Fruit fly (Drosophila melanogaster) whole organism, embryonic: ENCODE data around the gene CG13481.
A peak's percentile ranks its signal among the peaks of the same experiment; 100 is the strongest.

Source experiments
- Ada2b ChIP-seq: fragments of 200-800 bp; sonication (Bioruptor generic); IDR thresholded peaks from 2 replicates; pipeline ENCODE4 v1.3.6; 2022; ENCODE audit warnings: missing biosample characterization, missing genetic modification characterization
- CG11723 ChIP-seq: fragments of 200-800 bp; sonication (Bioruptor generic); optimal IDR thresholded peaks from 2 replicates; lab custom pipeline; 2017; ENCODE audit warnings: missing biosample characterization, mild to moderate bottlenecking, missing genetic modification characterization
- CG12104 ChIP-seq: fragments of 200-800 bp; sonication (Bioruptor generic); optimal IDR thresholded peaks from 3 replicates; lab custom pipeline; 2016; ENCODE audit warnings: missing biosample characterization, missing genetic modification characterization
- CG14860 ChIP-seq: fragments of 200-800 bp; sonication (Bioruptor generic); IDR thresholded peaks from 3 replicates; pipeline ENCODE4 v1.3.6; 2022; ENCODE audit warnings: missing biosample characterization, missing genetic modification characterization; ENCODE audit not compliant: partially characterized antibody
- CG17328 ChIP-seq: fragments of 200-800 bp; sonication (Bioruptor generic); IDR thresholded peaks from 2 replicates; pipeline ENCODE4 v1.3.6; 2022; ENCODE audit warnings: missing biosample characterization, missing genetic modification characterization
- CG17359 ChIP-seq: fragments of 200-800 bp; sonication (Bioruptor generic); optimal IDR thresholded peaks from 3 replicates; lab custom pipeline; 2018; ENCODE audit warnings: missing biosample characterization, mild to moderate bottlenecking, missing genetic modification characterization, moderate library complexity
- CG17612 ChIP-seq: fragments of 200-800 bp; sonication (Bioruptor generic); IDR thresholded peaks from 2 replicates; pipeline ENCODE4 v1.3.6; 2022; ENCODE audit warnings: missing biosample characterization, missing genetic modification characterization
- CG2116 ChIP-seq: fragments of 200-800 bp; sonication (Bioruptor generic); optimal IDR thresholded peaks from 3 replicates; lab custom pipeline; 2018; ENCODE audit warnings: missing biosample characterization, mild to moderate bottlenecking, missing genetic modification characterization
- CG2129 ChIP-seq: fragments of 200-800 bp; sonication (Bioruptor generic); IDR thresholded peaks from 2 replicates; pipeline ENCODE4 v1.3.6; 2022; ENCODE audit warnings: missing biosample characterization, missing genetic modification characterization; ENCODE audit not compliant: partially characterized antibody
- CG4424 ChIP-seq: fragments of 200-800 bp; sonication (Bioruptor generic); optimal IDR thresholded peaks from 3 replicates; lab custom pipeline; 2016; ENCODE audit warnings: missing biosample characterization, missing genetic modification characterization
- CG4617 ChIP-seq: fragments of 200-800 bp; sonication (Bioruptor generic); optimal IDR thresholded peaks from 3 replicates; lab custom pipeline; 2016; ENCODE audit warnings: missing biosample characterization, missing genetic modification characterization, borderline replicate concordance
- CG6791 ChIP-seq: fragments of 200-800 bp; sonication (Bioruptor generic); IDR thresholded peaks from 3 replicates; pipeline ENCODE4 v1.3.6; 2022; ENCODE audit warnings: missing biosample characterization, missing genetic modification characterization; ENCODE audit not compliant: partially characterized antibody
- CG7357 ChIP-seq: fragments of 200-800 bp; sonication (Bioruptor generic); IDR thresholded peaks from 3 replicates; pipeline ENCODE4 v1.3.6; 2022; ENCODE audit warnings: missing biosample characterization, missing genetic modification characterization
- CG7987 ChIP-seq: fragments of 200-800 bp; sonication (Bioruptor generic); optimal IDR thresholded peaks from 2 replicates; lab custom pipeline; 2018; ENCODE audit warnings: missing biosample characterization, mild to moderate bottlenecking, missing genetic modification characterization, moderate library complexity
- CG8281 ChIP-seq: fragments of 200-800 bp; sonication (Bioruptor generic); optimal IDR thresholded peaks from 2 replicates; lab custom pipeline; 2018; ENCODE audit warnings: missing biosample characterization, mild to moderate bottlenecking, missing genetic modification characterization, moderate library complexity
- Dip3 ChIP-seq: fragments of 200-800 bp; sonication (Bioruptor generic); optimal IDR thresholded peaks from 3 replicates; lab custom pipeline; 2016; ENCODE audit warnings: missing biosample characterization, missing genetic modification characterization
- Eip74EF ChIP-seq, 2 experiments: fragments of 200-800 bp in 1 of 2; fragments of >200 bp in 1 of 2; sonication (Bioruptor generic) in 1 of 2; optimal IDR thresholded peaks; 2 replicates each; lab custom pipeline; 2017 to 2019; ENCODE audit warnings: missing biosample characterization in 2 of 2, missing genetic modification characterization in 2 of 2, mild to moderate bottlenecking in 1 of 2, moderate library complexity in 1 of 2
- Ets65A ChIP-seq: fragments of 200-800 bp; sonication (Bioruptor generic); peaks from one replicate; lab custom pipeline; 2016; ENCODE audit warnings: missing biosample characterization, missing genetic modification characterization
- H15 ChIP-seq: fragments of 200-800 bp; sonication (Bioruptor generic); IDR thresholded peaks from 3 replicates; pipeline ENCODE4 v1.3.6; 2022; ENCODE audit warnings: missing biosample characterization, missing genetic modification characterization
- HLH4C ChIP-seq: fragments of 200-800 bp; sonication (Bioruptor generic); IDR thresholded peaks from 3 replicates; pipeline ENCODE4 v1.3.6; 2022; ENCODE audit warnings: missing biosample characterization, missing genetic modification characterization; ENCODE audit not compliant: partially characterized antibody
- Hand ChIP-seq: fragments of 200-800 bp; sonication (Bioruptor generic); optimal IDR thresholded peaks from 2 replicates; lab custom pipeline; 2017; ENCODE audit warnings: mild to moderate bottlenecking, missing biosample characterization, missing genetic modification reagents, missing genetic modification characterization
- Hr51 ChIP-seq, 2 experiments: fragments of 200-800 bp; sonication (Bioruptor generic); optimal IDR thresholded peaks; 2 replicates in 1 of 2; 3 replicates in 1 of 2; lab custom pipeline; 2016 to 2018; ENCODE audit warnings: missing biosample characterization in 2 of 2, missing genetic modification characterization in 2 of 2, mild to moderate bottlenecking in 1 of 2, moderate library complexity in 1 of 2
- Hr78 ChIP-seq, 2 experiments: fragments of 200-800 bp in 1 of 2; fragments of >200 bp in 1 of 2; sonication (Bioruptor generic) in 1 of 2; optimal IDR thresholded peaks; 2 replicates each; lab custom pipeline; 2017 to 2019; ENCODE audit warnings: missing biosample characterization in 2 of 2, missing genetic modification characterization in 2 of 2, mild to moderate bottlenecking in 1 of 2, moderate library complexity in 1 of 2
- Med ChIP-seq: fragments of 200-800 bp; sonication (Bioruptor generic); peaks from one replicate; lab custom pipeline; 2016; ENCODE audit warnings: missing biosample characterization, missing genetic modification characterization, mild to moderate bottlenecking, inconsistent platforms, moderate library complexity
- Sox100B ChIP-seq: fragments of 200-800 bp; sonication (Bioruptor generic); optimal IDR thresholded peaks from 3 replicates; lab custom pipeline; 2018; ENCODE audit warnings: missing biosample characterization, mild to moderate bottlenecking, missing genetic modification characterization
- Ssrp ChIP-seq: fragments of 200-800 bp; sonication (Bioruptor generic); optimal IDR thresholded peaks from 2 replicates; lab custom pipeline; 2018; ENCODE audit warnings: missing biosample characterization, mild to moderate bottlenecking, missing genetic modification characterization, moderate library complexity
- Usf ChIP-seq: fragments of 200-800 bp; sonication (Bioruptor generic); optimal IDR thresholded peaks from 2 replicates; lab custom pipeline; 2017; ENCODE audit warnings: missing genotype, missing biosample characterization, missing genetic modification characterization
- amos ChIP-seq: fragments of 200-800 bp; sonication (Bioruptor generic); IDR thresholded peaks from 2 replicates; pipeline ENCODE4 v1.3.6; 2022; ENCODE audit warnings: missing biosample characterization, missing genetic modification characterization; ENCODE audit not compliant: partially characterized antibody
- bsh ChIP-seq, 2 experiments: fragments of 200-800 bp; sonication (Bioruptor generic); optimal IDR thresholded peaks; 2 replicates each; lab custom pipeline; 2017 to 2018; ENCODE audit warnings: mild to moderate bottlenecking in 2 of 2, missing biosample characterization in 2 of 2, missing genetic modification characterization in 2 of 2, moderate library complexity in 1 of 2
- dati ChIP-seq: fragments of 200-800 bp; sonication (Bioruptor generic); IDR thresholded peaks from 2 replicates; pipeline ENCODE4 v1.3.6; 2022; ENCODE audit warnings: missing biosample characterization, missing genetic modification characterization
- dysf ChIP-seq: fragments of 200-800 bp; sonication (Bioruptor generic); IDR thresholded peaks from 3 replicates; pipeline ENCODE4 v1.3.6; 2022; ENCODE audit warnings: missing biosample characterization, missing genetic modification characterization
- gcm ChIP-seq: fragments of 200-800 bp; sonication (Bioruptor generic); optimal IDR thresholded peaks from 2 replicates; lab custom pipeline; 2019; ENCODE audit warnings: missing biosample characterization, mild to moderate bottlenecking, missing genetic modification characterization, moderate library complexity
- gem ChIP-seq: fragments of 200-800 bp; sonication (Bioruptor generic); optimal IDR thresholded peaks from 2 replicates; lab custom pipeline; 2019; ENCODE audit warnings: missing biosample characterization, mild to moderate bottlenecking, missing genetic modification characterization, moderate library complexity
- hb ChIP-seq: fragments of 200-800 bp; sonication (Bioruptor generic); IDR thresholded peaks from 3 replicates; pipeline ENCODE4 v1.3.6; 2022; ENCODE audit warnings: missing biosample characterization, missing genetic modification characterization; ENCODE audit not compliant: partially characterized antibody
- inv ChIP-seq: fragments of 200-800 bp; sonication (Bioruptor generic); IDR thresholded peaks from 2 replicates; pipeline ENCODE4 v1.3.6; 2022; ENCODE audit warnings: missing biosample characterization, missing genetic modification characterization; ENCODE audit not compliant: partially characterized antibody
- jigr1 ChIP-seq: fragments of 200-800 bp; sonication (Bioruptor generic); IDR thresholded peaks from 3 replicates; pipeline ENCODE4 v1.3.6; 2022; ENCODE audit warnings: missing biosample characterization, missing genetic modification characterization
- lbe ChIP-seq: fragments of 200-800 bp; sonication (Bioruptor generic); optimal IDR thresholded peaks from 2 replicates; lab custom pipeline; 2016; ENCODE audit warnings: missing biosample characterization, mild to moderate bottlenecking, missing genetic modification characterization
- lmd ChIP-seq: fragments of 200-800 bp; sonication (Bioruptor generic); IDR thresholded peaks from 2 replicates; pipeline ENCODE4 v1.3.6; 2022; ENCODE audit warnings: missing biosample characterization, missing genetic modification characterization
- nerfin-2 ChIP-seq: fragments of 200-800 bp; sonication (Bioruptor generic); IDR thresholded peaks from 2 replicates; pipeline ENCODE4 v1.3.6; 2022; ENCODE audit warnings: missing biosample characterization, missing genetic modification characterization; ENCODE audit not compliant: partially characterized antibody
- nom ChIP-seq: fragments of 200-800 bp; sonication (Bioruptor generic); optimal IDR thresholded peaks from 2 replicates; lab custom pipeline; 2017; ENCODE audit warnings: missing biosample characterization, missing genetic modification characterization, mild to moderate bottlenecking, moderate library complexity, missing genetic modification reagents
- odd ChIP-seq: fragments of 200-800 bp; sonication (Bioruptor generic); optimal IDR thresholded peaks from 2 replicates; lab custom pipeline; 2017; ENCODE audit warnings: missing biosample characterization, mild to moderate bottlenecking, missing genetic modification characterization
- pan ChIP-seq, 4 experiments: fragments of >200 bp in 3 of 4; fragments of 200-800 bp in 1 of 4; sonication (Bioruptor generic) in 1 of 4; optimal IDR thresholded peaks in 3 of 4; IDR thresholded peaks in 1 of 4; 2 replicates each; pipeline versions ENCODE4 v1.3.6 to Lab custom; 2017 to 2022; ENCODE audit warnings: missing biosample characterization in 2 of 4, missing genetic modification characterization in 2 of 4, mixed read lengths in 1 of 4
- pros ChIP-seq: fragments of 200-800 bp; sonication (Bioruptor generic); optimal IDR thresholded peaks from 3 replicates; lab custom pipeline; 2019; ENCODE audit warnings: missing biosample characterization, mild to moderate bottlenecking, missing genetic modification characterization, moderate library complexity
- row ChIP-seq: fragments of 200-800 bp; sonication (Bioruptor generic); IDR thresholded peaks from 3 replicates; pipeline ENCODE4 v1.3.6; 2022; ENCODE audit warnings: missing biosample characterization, missing genetic modification characterization
- sim ChIP-seq: fragments of 200-800 bp; sonication (Bioruptor generic); IDR thresholded peaks from 2 replicates; pipeline ENCODE4 v1.3.6; 2022; ENCODE audit warnings: missing biosample characterization, missing genetic modification characterization
- vnd ChIP-seq: fragments of 200-800 bp; sonication (Bioruptor generic); IDR thresholded peaks from 3 replicates; pipeline ENCODE4 v1.3.6; 2022; ENCODE audit warnings: missing biosample characterization, missing genetic modification characterization; ENCODE audit not compliant: partially characterized antibody
- vvl ChIP-seq: fragments of 200-800 bp; sonication (Bioruptor generic); IDR thresholded peaks from 2 replicates; pipeline ENCODE4 v1.3.6; 2022; ENCODE audit warnings: missing biosample characterization, missing genetic modification characterization

Gene CG13481

dm6 chr3L:14350814-14351213 is 18.7 kb downstream of the CG13481 start:
- TF ChIP-seq CG2129 (GFP tag; lab: Robert Waterston, UW) (no peak), CG6791 (GFP tag; lab: Robert Waterston, UW) (no peak), odd (GFP tag; lab: Kevin White, UChicago) (no peak), HLH4C (no peak), CG11723 (GFP tag; lab: Kevin White, UChicago) (no peak), nom (GFP tag; lab: Kevin White, UChicago) (peak; percentile 20), vnd (GFP tag; lab: Robert Waterston, UW) (no peak), nerfin-2 (GFP tag; lab: Robert Waterston, UW) (no peak), CG4617 (GFP tag; lab: Kevin White, UChicago) (no peak), CG2116 (GFP tag; lab: Kevin White, UChicago) (no peak), CG4424 (GFP tag; lab: Kevin White, UChicago) (no peak), pros (no peak), jigr1 (GFP tag; lab: Robert Waterston, UW) (no peak), Eip74EF (GFP tag; optimal IDR thresholded peaks at IDR 0.05; lab: Kevin White, UChicago) (no peak), CG17612 (no peak), row (GFP tag; lab: Robert Waterston, UW) (0 out of 3 replicates have a peak, but pooled peaks have one; percentile 5), Usf (no peak)

- no peak for TF ChIP-seq CG7987
- TF ChIP-seq dysf (GFP tag; lab: Robert Waterston, UW): 0 out of 3 replicates have a peak, but pooled peaks have one; percentile 8
- TF ChIP-seq CG17359: no peak
- no peak for TF ChIP-seq inv (GFP tag; lab: Robert Waterston, UW)
- TF ChIP-seq Ssrp (tag; lab: Kevin White, UChicago): no peak
- TF ChIP-seq CG8281: no peak
- TF ChIP-seq dati (GFP tag; lab: Robert Waterston, UW): no peak
- TF ChIP-seq Sox100B (GFP tag; lab: Kevin White, UChicago): no peak
- TF ChIP-seq Hr78 (GFP tag; optimal IDR thresholded peaks at IDR 0.05; lab: Kevin White, UChicago): no peak
- TF ChIP-seq vvl (GFP tag; lab: Robert Waterston, UW): 0 out of 2 replicates have a peak, but pooled peaks have one; percentile 8
- TF ChIP-seq hb (GFP tag; lab: Robert Waterston, UW): no peak
- TF ChIP-seq CG7357 (GFP tag; lab: Robert Waterston, UW): no peak
- no peak for TF ChIP-seq nerfin-2 (GFP tag; lab: Robert Waterston, UW)
- peak; percentile 14 for TF ChIP-seq gem (tag; lab: Kevin White, UChicago)
- no peak for TF ChIP-seq CG14860
- TF ChIP-seq CG12104: no peak
- TF ChIP-seq bsh (GFP tag; optimal IDR thresholded peaks at IDR 0.05; lab: Kevin White, UChicago): peak in 1 of 2 experiments; percentile 18
- TF ChIP-seq sim: no peak
- TF ChIP-seq lmd (GFP tag; lab: Robert Waterston, UW): no peak
- TF ChIP-seq Med (GFP tag; lab: Kevin White, UChicago): peak; percentile 53
- no peak for TF ChIP-seq gcm (GFP tag; lab: Kevin White, UChicago)
- TF ChIP-seq lbe (GFP tag; lab: Kevin White, UChicago): peak; percentile 11
- peak; percentile 4; the same call in 1 of the 2 replicates for TF ChIP-seq CG17328 (GFP tag; lab: Robert Waterston, UW)
- no peak for TF ChIP-seq H15
- TF ChIP-seq row (GFP tag; lab: Robert Waterston, UW): peak; percentile 34; the same call in 2 of the 3 replicates
- TF ChIP-seq Hr51 (GFP tag; optimal IDR thresholded peaks at IDR 0.05; lab: Kevin White, UChicago): peak in 1 of 2 experiments; percentile 3
- TF ChIP-seq Ada2b (GFP tag; lab: Robert Waterston, UW): no peak
- no peak for TF ChIP-seq Ets65A
- TF ChIP-seq Hand: no peak
- TF ChIP-seq Dip3: no peak
- TF ChIP-seq pan (optimal IDR thresholded peaks at IDR 0.05; lab: Kevin White, UChicago): no peak
- TF ChIP-seq pan (GFP tag; optimal IDR thresholded peaks at IDR 0.05 in 1 of 2, IDR thresholded peaks at IDR 0.05 in 1 of 2): no peak
- TF ChIP-seq amos (GFP tag; lab: Robert Waterston, UW): no peak
These were observed 19.3 kb downstream of the CG13481 start for dm6 chr3L:14350218-14350617.
